Worm (Caenorhabditis elegans): ENCODE measurements around the gene tbx-41.

tbx-41 gene

ce11 chrX:1853596-1853995 lies 11.4 kb upstream of the tbx-41 start, which contains the start of gene T26C11.9 (continued):
- TF ChIP-seq lin-13 (GFP tag; optimal IDR thresholded peaks at IDR 0.05) (no peak), fos-1 (tag; optimal IDR thresholded peaks at IDR 0.05) (no peak), ZK546.5 (tag; optimal IDR thresholded peaks at IDR 0.05) (no peak), nhr-11 (tag; optimal IDR thresholded peaks at IDR 0.05) (no peak), nhr-77 (tag; optimal IDR thresholded peaks at IDR 0.05) (no peak), zag-1 (tag; optimal IDR thresholded peaks at IDR 0.05) (no peak), mab-5 (tag; optimal IDR thresholded peaks at IDR 0.05) (no peak), F13H6.1 (tag; optimal IDR thresholded peaks at IDR 0.05) (no peak), nhr-25 (tag; optimal IDR thresholded peaks at IDR 0.05) (no peak), ceh-82 (tag; optimal IDR thresholded peaks at IDR 0.05) (no peak), lin-11 (tag; optimal IDR thresholded peaks at IDR 0.05) (no peak), nhr-6 (tag; optimal IDR thresholded peaks at IDR 0.05) (no peak), sem-4 (tag; optimal IDR thresholded peaks at IDR 0.05) (no peak), elt-1 (tag; optimal IDR thresholded peaks at IDR 0.05) (no peak), dmd-4 (tag; optimal IDR thresholded peaks at IDR 0.05) (no peak)

- TF ChIP-seq nhr-129 (tag; optimal IDR thresholded peaks at IDR 0.05) (peak; percentile 71), ceh-82 (tag; optimal IDR thresholded peaks at IDR 0.05) (peak; percentile 31), Y55F3AM.14 (GFP tag; optimal IDR thresholded peaks at IDR 0.05) (no peak), unc-62 (GFP tag; optimal IDR thresholded peaks at IDR 0.05) (no peak), F13H6.1 (tag; optimal IDR thresholded peaks at IDR 0.05) (peak; percentile 19), egl-27 (tag; optimal IDR thresholded peaks at IDR 0.05) (peak; percentile 9), gmeb-1 (tag; optimal IDR thresholded peaks at IDR 0.05) (peak; percentile 45), unc-55 (GFP tag; optimal IDR thresholded peaks at IDR 0.05) (peak; percentile 83), zag-1 (tag; optimal IDR thresholded peaks at IDR 0.05) (peak; percentile 29), crh-2 (tag; optimal IDR thresholded peaks at IDR 0.05) (peak; percentile 44), ZK546.5 (tag; optimal IDR thresholded peaks at IDR 0.05) (no peak), snpc-4 (tag; optimal IDR thresholded peaks at IDR 0.05) (peak; percentile 27), lsy-2 (tag; optimal IDR thresholded peaks at IDR 0.05) (peak; percentile 48 to 57), lin-11 (tag; optimal IDR thresholded peaks at IDR 0.05) (peak; percentile 39), C34F6.9 (tag; optimal IDR thresholded peaks at IDR 0.05) (peak; percentile 75)
Measured at ce11 chrX:1856160-1856559, 8.9 kb upstream of the tbx-41 start, which contains the start of gene ceh-39. ceh-39 (minus strand) TSS chrX:1856172.

- no peak for TF ChIP-seq crh-2 (tag; optimal IDR thresholded peaks at IDR 0.05)
- TF ChIP-seq nhr-77 (tag; optimal IDR thresholded peaks at IDR 0.05): no peak
- no peak for TF ChIP-seq nhr-25 (tag; optimal IDR thresholded peaks at IDR 0.05)
- no peak for TF ChIP-seq nhr-237 (tag; optimal IDR thresholded peaks at IDR 0.05)
- TF ChIP-seq F13H6.1 (tag; optimal IDR thresholded peaks at IDR 0.05): no peak
- no peak for TF ChIP-seq lin-13 (GFP tag; optimal IDR thresholded peaks at IDR 0.05)
Measured at ce11 chrX:1857777-1858176, 7.3 kb upstream of the tbx-41 start.

DNA sequence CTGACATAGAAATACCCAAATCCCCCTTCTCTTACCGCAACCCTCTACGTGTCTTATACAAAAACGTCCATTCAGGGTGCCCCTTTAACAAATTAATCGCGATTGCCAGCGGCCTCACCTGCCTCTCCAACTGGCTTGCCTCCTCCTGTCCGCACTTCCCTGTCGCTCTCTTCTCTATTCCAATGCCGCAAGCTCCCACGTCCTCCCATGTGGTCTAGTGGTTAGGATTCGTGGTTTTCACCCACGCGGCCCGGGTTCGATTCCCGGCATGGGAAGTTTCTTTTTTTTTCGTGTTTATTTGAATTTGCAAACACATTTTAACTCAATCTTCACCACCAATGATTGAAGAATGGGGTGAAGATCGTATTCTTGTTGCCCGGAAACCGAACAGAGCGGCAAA lies 6.4 kb upstream of the tbx-41 start:
- TF ChIP-seq aly-2 (tag; optimal IDR thresholded peaks at IDR 0.05) (no peak), mab-5 (tag; optimal IDR thresholded peaks at IDR 0.05) (no peak), blmp-1 (tag; optimal IDR thresholded peaks at IDR 0.05; ENCODE audit: insufficient read depth) (no peak), nhr-237 (tag; optimal IDR thresholded peaks at IDR 0.05) (no peak), egl-27 (tag; optimal IDR thresholded peaks at IDR 0.05) (no peak), gmeb-1 (tag; optimal IDR thresholded peaks at IDR 0.05) (peak; percentile 50), sem-4 (tag; optimal IDR thresholded peaks at IDR 0.05) (no peak), sma-9 (GFP tag; optimal IDR thresholded peaks at IDR 0.05) (no peak), sma-9 (tag; optimal IDR thresholded peaks at IDR 0.05) (no peak), snpc-4 (tag; optimal IDR thresholded peaks at IDR 0.05) (no peak), dmd-4 (tag; optimal IDR thresholded peaks at IDR 0.05) (no peak), unc-39 (tag; optimal IDR thresholded peaks at IDR 0.05) (no peak), ZK546.5 (tag; optimal IDR thresholded peaks at IDR 0.05) (no peak), nhr-6 (tag; optimal IDR thresholded peaks at IDR 0.05) (no peak), nhr-23 (tag; optimal IDR thresholded peaks at IDR 0.05) (no peak), crh-2 (tag; optimal IDR thresholded peaks at IDR 0.05) (no peak), R02D3.7 (tag; optimal IDR thresholded peaks at IDR 0.05) (no peak), ama-1 (optimal IDR thresholded peaks at IDR 0.05) (no peak), ztf-11 (tag; optimal IDR thresholded peaks at IDR 0.05) (no peak), sma-3 (GFP tag; optimal IDR thresholded peaks at IDR 0.05) (peak; percentile 65), lin-13 (GFP tag; optimal IDR thresholded peaks at IDR 0.05) (peak; percentile 37), skn-1 (tag; optimal IDR thresholded peaks at IDR 0.05) (no peak), nhr-21 (tag; optimal IDR thresholded peaks at IDR 0.05) (peak; percentile 35), nhr-12 (tag; optimal IDR thresholded peaks at IDR 0.05) (no peak), ceh-82 (tag; optimal IDR thresholded peaks at IDR 0.05) (no peak), nhr-11 (tag; optimal IDR thresholded peaks at IDR 0.05) (no peak), alr-1 (tag; optimal IDR thresholded peaks at IDR 0.05) (no peak), nhr-25 (tag; optimal IDR thresholded peaks at IDR 0.05) (peak; percentile 10), lin-11 (tag; optimal IDR thresholded peaks at IDR 0.05) (peak; percentile 56), nhr-10 (tag; optimal IDR thresholded peaks at IDR 0.05) (no peak), nhr-129 (tag; optimal IDR thresholded peaks at IDR 0.05) (peak; percentile 72), unc-55 (GFP tag; optimal IDR thresholded peaks at IDR 0.05) (peak; percentile 54), unc-62 (GFP tag; optimal IDR thresholded peaks at IDR 0.05) (no peak), elt-3 (tag; optimal IDR thresholded peaks at IDR 0.05) (no peak), F13H6.1 (tag; optimal IDR thresholded peaks at IDR 0.05) (peak; percentile 31), elt-1 (tag; optimal IDR thresholded peaks at IDR 0.05) (no peak), ztf-1 (GFP tag; conservative IDR thresholded peaks at IDR 0.05) (no peak), ztf-4 (tag; optimal IDR thresholded peaks at IDR 0.05) (no peak), Y55F3AM.14 (GFP tag; optimal IDR thresholded peaks at IDR 0.05) (no peak)
